Worm (Caenorhabditis elegans) whole organism, midembryonic: ENCODE results near the gene C16C10.13.

ENCODE experiments used
- T22C8.4 ChIP-seq: fragments of 200-800 bp; sonication (Bioruptor generic); IDR thresholded peaks from 2 replicates; pipeline ENCODE4 v1.3.6; 2022; ENCODE audit warnings: missing genetic modification characterization, missing compliant biosample characterization
- cog-1 ChIP-seq: sonication (generic microtip); optimal IDR thresholded peaks from 2 replicates; lab custom pipeline; 2016; ENCODE audit warnings: missing genetic modification characterization, missing compliant biosample characterization
- flt-1 ChIP-seq: fragments of 200-800 bp; sonication (Bioruptor generic); IDR thresholded peaks from 2 replicates; pipeline ENCODE4 v1.3.6; 2022; ENCODE audit warnings: missing genetic modification characterization, missing compliant biosample characterization
- klf-2 ChIP-seq: fragments of 200-800 bp; sonication (Bioruptor generic); conservative IDR thresholded peaks from 2 replicates; pipeline ENCODE4 v1.3.6; 2022; ENCODE audit warnings: missing genetic modification reagents, missing genetic modification characterization, missing compliant biosample characterization
- med-1 ChIP-seq: sonication (generic microtip); optimal IDR thresholded peaks from 2 replicates; lab custom pipeline; 2017; ENCODE audit warnings: missing genetic modification characterization, mild to moderate bottlenecking, missing compliant biosample characterization, antibody characterized with exemption, missing genetic modification reagents; ENCODE audit not compliant: insufficient read depth
- ref-1 ChIP-seq: fragments of 200-800 bp; sonication (Bioruptor generic); conservative IDR thresholded peaks from 2 replicates; pipeline ENCODE4 v1.3.6; 2022; ENCODE audit warnings: missing genetic modification reagents, missing genetic modification characterization, missing compliant biosample characterization
- tab-1 ChIP-seq: fragments of 200-800 bp; sonication (Bioruptor generic); IDR thresholded peaks from 2 replicates; pipeline ENCODE4 v1.3.6; 2022; ENCODE audit warnings: missing genetic modification characterization, missing compliant biosample characterization
- ztf-23 ChIP-seq: fragments of 200-800 bp; sonication (Bioruptor generic); IDR thresholded peaks from 2 replicates; pipeline ENCODE4 v1.3.6; 2022; ENCODE audit warnings: missing genetic modification reagents, missing genetic modification characterization, missing compliant biosample characterization
- ztf-29 ChIP-seq: fragments of 200-800 bp; sonication (Bioruptor generic); IDR thresholded peaks from 2 replicates; pipeline ENCODE4 v1.3.6; 2022; ENCODE audit warnings: missing genetic modification reagents, missing genetic modification characterization, missing compliant biosample characterization

The C16C10.13 gene

DNA sequence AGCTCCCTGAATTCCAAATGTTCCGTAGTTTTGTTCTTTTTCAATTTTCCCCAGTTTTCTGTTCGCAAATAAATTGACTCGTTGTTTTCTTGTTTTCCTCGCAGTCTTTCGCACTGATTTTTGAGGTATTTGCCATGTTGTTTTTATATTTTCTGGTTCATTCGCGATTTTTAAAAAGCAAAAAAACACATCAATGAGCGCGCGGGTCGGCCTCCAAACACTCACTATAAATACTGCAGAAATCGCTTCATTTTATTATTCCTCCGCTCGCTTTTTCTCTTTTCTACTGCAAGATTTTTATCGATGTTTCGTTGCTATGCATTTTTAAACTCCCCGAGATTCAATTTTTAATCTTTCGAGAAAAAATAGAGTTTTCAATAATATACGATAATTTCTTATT, 23.4 kb upstream of the C16C10.13 start:
- TF ChIP-seq ztf-23 (GFP tag; lab: Robert Waterston, UW) (no peak), tab-1 (no peak), flt-1 (GFP tag; lab: Robert Waterston, UW) (no peak), klf-2 (GFP tag; lab: Robert Waterston, UW) (no peak), ztf-29 (GFP tag; lab: Robert Waterston, UW) (no peak), cog-1 (tag; lab: Kevin White, UChicago) (no peak), T22C8.4 (GFP tag; lab: Robert Waterston, UW) (no peak), ref-1 (no peak), med-1 (GFP tag; lab: Kevin White, UChicago) (no peak)

DNA sequence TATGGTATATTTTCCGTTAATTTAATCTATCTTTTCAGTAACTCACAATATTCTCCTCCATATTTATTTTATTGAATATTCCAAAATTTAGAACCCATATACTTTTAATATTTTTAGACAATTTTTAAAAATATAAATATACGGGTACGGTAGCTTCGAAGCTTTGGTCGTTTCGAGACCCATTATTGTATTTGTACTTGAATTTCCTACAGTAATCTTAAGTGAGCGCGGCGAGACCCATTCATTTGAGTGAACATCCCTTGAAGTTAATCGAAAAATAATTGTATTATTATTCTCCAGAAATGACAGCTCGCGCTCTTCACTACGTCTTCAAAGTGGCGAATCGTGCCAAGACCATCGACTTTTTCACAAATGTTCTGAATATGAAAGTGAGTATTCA, 22.9 kb upstream of the C16C10.13 start, which contains the start of gene glod-4:
TSS of gene glod-4 (plus strand) at position 301 of the 400 bp plus-strand sequence.
- TF ChIP-seq ztf-23 (GFP tag; lab: Robert Waterston, UW), result no peak
- no peak for TF ChIP-seq flt-1 (GFP tag; lab: Robert Waterston, UW)

DNA sequence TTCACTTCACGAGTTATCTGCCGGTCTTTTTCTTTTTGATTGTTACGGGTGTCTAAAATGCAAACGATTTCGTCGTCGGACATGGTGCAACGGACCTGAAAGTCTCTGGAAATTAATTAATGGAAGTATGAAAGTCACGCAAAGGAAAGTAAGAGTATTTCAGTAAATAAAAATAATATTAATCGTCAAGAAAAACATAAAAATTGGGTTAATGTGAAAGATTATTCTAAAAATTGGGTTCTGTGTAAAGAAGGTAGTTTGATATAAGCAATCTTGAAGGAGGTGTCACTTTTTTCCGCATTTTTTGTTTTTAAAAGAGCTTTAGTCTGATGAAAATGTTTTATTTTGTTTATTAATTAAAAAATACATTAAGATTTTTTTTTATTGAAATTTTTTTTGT, 18.9 kb upstream of the C16C10.13 start, which contains the start of gene C16C10.9:
TSS of gene C16C10.9 (minus strand) at position 101 of the 400 bp plus-strand sequence.
- TF ChIP-seq ztf-29 (GFP tag; lab: Robert Waterston, UW) (no peak), ref-1 (no peak), flt-1 (GFP tag; lab: Robert Waterston, UW) (no peak), klf-2 (GFP tag; lab: Robert Waterston, UW) (no peak), ztf-23 (GFP tag; lab: Robert Waterston, UW) (no peak), med-1 (GFP tag; lab: Kevin White, UChicago) (no peak), T22C8.4 (GFP tag; lab: Robert Waterston, UW) (no peak), tab-1 (no peak), cog-1 (tag; lab: Kevin White, UChicago) (no peak)

DNA sequence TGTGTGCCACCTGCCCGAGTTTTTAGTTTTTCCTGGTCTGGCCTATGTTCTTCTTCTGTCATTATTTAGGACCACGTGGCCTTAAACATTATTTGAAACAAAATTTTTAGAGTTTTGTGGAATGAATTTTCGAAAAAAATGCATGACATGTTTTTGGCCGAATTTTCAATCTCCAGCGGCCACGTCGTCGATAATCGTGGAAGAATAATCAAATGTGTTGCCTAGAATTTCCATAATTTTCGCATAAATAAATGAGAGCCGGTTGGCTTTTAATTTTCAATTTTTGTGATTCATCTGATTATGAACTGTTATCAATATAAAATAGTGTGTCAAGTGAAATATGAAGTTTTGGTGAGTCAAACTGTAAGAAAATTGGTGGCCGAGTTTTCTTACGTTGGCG, 15.3 kb upstream of the C16C10.13 start, which contains the start of gene C01G12.16:
TSS of gene C01G12.16 (plus strand) at position 301 of the 400 bp plus-strand sequence.
- TF ChIP-seq tab-1, result no peak
- TF ChIP-seq T22C8.4 (GFP tag; lab: Robert Waterston, UW), result no peak
- TF ChIP-seq ztf-23 (GFP tag; lab: Robert Waterston, UW), result no peak
- no peak for TF ChIP-seq ref-1
- TF ChIP-seq ztf-29 (GFP tag; lab: Robert Waterston, UW), result no peak
- no peak for TF ChIP-seq flt-1 (GFP tag; lab: Robert Waterston, UW)
- no peak for TF ChIP-seq med-1 (GFP tag; lab: Kevin White, UChicago)
- TF ChIP-seq cog-1 (tag; lab: Kevin White, UChicago), result no peak
- TF ChIP-seq klf-2 (GFP tag; lab: Robert Waterston, UW), result no peak

DNA sequence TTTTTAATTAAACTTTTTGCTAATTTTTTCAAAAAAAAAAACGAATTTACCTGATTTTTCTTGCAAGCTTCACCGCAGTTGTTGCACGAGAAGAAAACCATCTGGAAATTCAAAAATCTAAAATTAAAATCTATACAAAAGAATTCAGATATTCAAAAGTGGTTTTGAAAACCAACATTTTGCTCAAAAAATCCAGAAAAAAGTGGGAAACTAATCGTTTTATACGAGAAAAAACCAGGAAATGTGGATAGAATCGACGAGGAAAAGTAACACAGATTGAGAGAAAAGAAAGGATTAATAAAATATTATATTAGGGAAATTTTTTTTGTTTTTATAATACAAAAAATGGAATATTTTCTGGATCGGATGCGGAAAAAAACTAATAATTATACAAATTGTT, 12.2 kb upstream of the C16C10.13 start, which contains the start of gene C16C10.8:
TSS of gene C16C10.8 (minus strand) at position 101 of the 400 bp plus-strand sequence.
- TF ChIP-seq ztf-29 (GFP tag; lab: Robert Waterston, UW) (no peak), ref-1 (no peak), cog-1 (tag; lab: Kevin White, UChicago) (no peak), tab-1 (no peak), klf-2 (GFP tag; lab: Robert Waterston, UW) (no peak), flt-1 (GFP tag; lab: Robert Waterston, UW) (no peak), ztf-23 (GFP tag; lab: Robert Waterston, UW) (no peak), T22C8.4 (GFP tag; lab: Robert Waterston, UW) (no peak), med-1 (GFP tag; lab: Kevin White, UChicago) (no peak)

DNA sequence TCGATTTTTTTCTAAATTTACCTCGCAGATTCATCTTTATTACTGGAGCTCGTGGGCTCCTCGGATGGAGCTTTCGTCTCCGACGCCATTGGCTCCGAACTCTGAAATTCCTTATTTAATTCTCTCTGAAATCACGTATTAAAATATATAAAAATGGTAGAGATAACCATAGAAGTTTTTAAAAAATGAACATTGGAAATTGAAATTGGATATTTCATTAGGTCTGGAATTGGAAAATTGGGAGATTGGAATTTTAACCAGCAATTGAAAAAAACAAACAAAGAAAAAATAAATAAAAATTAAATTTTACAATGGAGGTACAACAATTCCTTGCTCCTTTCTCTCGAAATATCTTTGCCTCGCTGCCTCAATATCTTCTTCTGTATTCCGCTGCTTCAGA, 9.5 kb upstream of the C16C10.13 start, which contains the start of gene rnf-5:
TSS of gene rnf-5 (minus strand) at position 101 of the 400 bp plus-strand sequence.
- TF ChIP-seq med-1 (GFP tag; lab: Kevin White, UChicago) (no peak), ref-1 (no peak), ztf-29 (GFP tag; lab: Robert Waterston, UW) (no peak)

DNA sequence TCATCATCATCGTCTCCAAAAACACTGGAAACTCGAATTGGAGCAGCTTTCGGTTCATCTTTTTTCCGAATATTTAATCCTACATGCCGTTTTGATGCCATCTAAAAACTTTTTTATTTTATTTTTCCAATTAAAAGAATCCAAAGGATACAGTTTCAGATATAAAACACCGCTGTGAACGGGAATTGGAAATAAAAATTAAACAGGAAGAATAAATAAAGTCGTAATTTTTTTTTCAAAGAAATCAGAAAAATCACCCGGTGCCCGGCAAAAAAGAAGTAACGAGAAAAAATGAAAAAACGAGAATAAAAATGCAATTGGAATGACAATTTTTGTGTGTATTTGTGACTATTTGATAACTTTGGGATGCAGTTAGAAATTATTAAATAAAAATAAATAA, 7.6 kb upstream of the C16C10.13 start, which contains the start of gene ccdc-55:
TSS of gene ccdc-55 (minus strand) at position 101 of the 400 bp plus-strand sequence.
- TF ChIP-seq ref-1 (no peak), tab-1 (no peak), ztf-29 (GFP tag; lab: Robert Waterston, UW) (no peak), klf-2 (GFP tag; lab: Robert Waterston, UW) (no peak), T22C8.4 (GFP tag; lab: Robert Waterston, UW) (no peak), med-1 (GFP tag; lab: Kevin White, UChicago) (no peak), ztf-23 (GFP tag; lab: Robert Waterston, UW) (no peak)

DNA sequence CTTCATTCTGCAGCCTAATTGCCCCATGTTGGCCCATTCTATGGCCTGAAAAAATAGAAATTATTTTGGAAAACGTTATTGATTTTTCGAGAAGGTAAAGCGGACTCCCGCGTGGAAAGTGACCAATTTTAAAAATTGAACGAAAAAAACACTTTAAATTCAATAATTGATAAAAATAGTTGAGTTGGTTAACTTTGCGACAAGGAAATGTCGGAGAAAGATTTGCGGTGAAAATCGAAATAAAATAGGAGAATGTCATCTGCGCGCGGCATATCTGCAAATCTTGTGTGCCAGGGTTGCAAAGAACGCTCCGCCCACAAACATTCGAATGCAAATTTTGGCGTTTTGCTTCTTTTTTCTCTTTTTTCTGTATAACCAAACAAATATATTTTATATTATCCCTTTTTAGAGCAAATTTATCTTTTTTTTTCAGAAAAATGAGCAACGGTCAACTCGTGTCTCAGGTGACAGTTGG, 5.3 kb upstream of the C16C10.13 start, which contains the start of the genes rnf-121 and C16C10.4:
TSS of gene rnf-121 (minus strand) at position 51 of the 475 bp plus-strand sequence.
TSS of gene C16C10.4 (plus strand) at position 434 of the 475 bp plus-strand sequence.
- TF ChIP-seq med-1 (GFP tag; lab: Kevin White, UChicago) (peak; percentile 98), cog-1 (tag; lab: Kevin White, UChicago) (peak; percentile 63), ztf-29 (GFP tag; lab: Robert Waterston, UW) (peak; percentile 86), tab-1 (peak; percentile 91), flt-1 (GFP tag; lab: Robert Waterston, UW) (peak; percentile 95), ref-1 (peak; percentile 69), ztf-23 (GFP tag; lab: Robert Waterston, UW) (peak; percentile 91), klf-2 (GFP tag; lab: Robert Waterston, UW) (peak; percentile 93), T22C8.4 (GFP tag; lab: Robert Waterston, UW) (peak; percentile 65)

DNA sequence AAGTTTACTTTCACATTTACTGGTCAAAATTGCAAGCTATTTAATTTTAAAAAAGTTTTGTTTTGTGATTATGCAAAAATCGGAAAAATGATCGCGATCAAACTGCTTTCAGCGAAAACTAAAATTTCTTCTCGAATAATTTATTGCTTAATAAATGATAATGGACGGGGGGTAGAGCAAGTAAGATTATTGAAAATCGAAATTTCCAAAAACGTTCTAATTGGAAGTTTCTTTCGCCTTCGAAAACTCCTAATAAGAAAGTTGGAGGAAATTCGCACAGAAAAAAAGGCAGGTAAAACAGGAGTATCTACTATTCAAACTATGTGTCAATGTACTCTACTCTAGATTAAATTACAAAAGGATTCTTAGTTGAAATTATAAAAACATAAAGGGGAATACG, 4.0 kb upstream of the C16C10.13 start:
- TF ChIP-seq T22C8.4 (GFP tag; lab: Robert Waterston, UW) (no peak), ref-1 (no peak), klf-2 (GFP tag; lab: Robert Waterston, UW) (no peak), cog-1 (tag; lab: Kevin White, UChicago) (no peak)

DNA sequence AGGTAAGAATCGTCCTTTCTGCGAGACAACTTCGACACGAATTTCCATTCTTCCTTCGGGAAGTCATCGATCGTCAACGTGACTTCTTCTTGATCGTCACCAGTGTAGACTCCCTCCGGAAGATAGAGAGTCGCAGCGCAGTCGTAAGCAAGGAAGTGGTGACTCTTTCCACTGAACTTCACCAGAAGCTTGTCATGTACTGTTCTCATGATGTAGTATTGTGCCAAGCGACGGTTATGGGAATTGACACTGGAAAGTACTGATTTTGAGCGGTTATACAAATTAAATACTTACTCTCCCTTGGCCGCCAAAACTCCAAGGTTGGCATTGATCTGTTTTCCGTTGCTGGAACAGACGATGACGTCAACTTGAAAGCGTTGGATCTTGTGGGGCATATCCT, 751 bp upstream of the C16C10.13 start:
- TF ChIP-seq cog-1 (tag; lab: Kevin White, UChicago) (no peak), ref-1 (no peak), klf-2 (GFP tag; lab: Robert Waterston, UW) (no peak), med-1 (GFP tag; lab: Kevin White, UChicago) (no peak), ztf-23 (GFP tag; lab: Robert Waterston, UW) (no peak), T22C8.4 (GFP tag; lab: Robert Waterston, UW) (no peak), flt-1 (GFP tag; lab: Robert Waterston, UW) (no peak), tab-1 (no peak), ztf-29 (GFP tag; lab: Robert Waterston, UW) (no peak)
